Worm (Caenorhabditis elegans): ENCODE data around the gene F41D9.2.

- TF ChIP-seq lsy-2 (tag; optimal IDR thresholded peaks at IDR 0.05), result no peak
- TF ChIP-seq mab-5 (tag; optimal IDR thresholded peaks at IDR 0.05), result no peak
- no peak for TF ChIP-seq tbx-8 (GFP tag; optimal IDR thresholded peaks at IDR 0.05)
- TF ChIP-seq nhr-237 (tag; optimal IDR thresholded peaks at IDR 0.05), result no peak
- TF ChIP-seq lin-32 (GFP tag; optimal IDR thresholded peaks at IDR 0.05), result no peak
- TF ChIP-seq ztf-11 (tag; optimal IDR thresholded peaks at IDR 0.05), result no peak
- no peak for TF ChIP-seq elt-3 (tag; optimal IDR thresholded peaks at IDR 0.05)
- no peak for TF ChIP-seq bed-3 (GFP tag; optimal IDR thresholded peaks at IDR 0.05)
- no peak for TF ChIP-seq nhr-12 (tag; optimal IDR thresholded peaks at IDR 0.05)
- TF ChIP-seq zip-8 (tag; optimal IDR thresholded peaks at IDR 0.05), result no peak
These were observed 9.5 kb upstream of the F41D9.2 start for ce11 chrX:8394279-8394678.
